Fruit fly (Drosophila melanogaster) whole organism, embryonic: ENCODE measurements around the gene Polr3G.

ENCODE experiments used
- CG10366 ChIP-seq: fragments of 200-800 bp; sonication (Bioruptor generic); IDR thresholded peaks from 2 replicates; pipeline ENCODE4 v1.3.6; 2022; ENCODE audit warnings: missing biosample characterization, missing genetic modification characterization
- CG11247 ChIP-seq: fragments of 200-800 bp; sonication (Bioruptor generic); IDR thresholded peaks from 2 replicates; pipeline ENCODE4 v1.3.6; 2022; ENCODE audit warnings: missing biosample characterization, missing genetic modification characterization
- CG11456 ChIP-seq: fragments of 200-800 bp; sonication (Bioruptor generic); IDR thresholded peaks from 3 replicates; pipeline ENCODE4 v1.3.6; 2022; ENCODE audit warnings: missing biosample characterization, missing genetic modification characterization
- CG11560 ChIP-seq: fragments of 200-800 bp; sonication (Bioruptor generic); IDR thresholded peaks from 3 replicates; pipeline ENCODE4 v1.3.6; 2022; ENCODE audit warnings: missing biosample characterization, missing genetic modification characterization
- CG12391 ChIP-seq: fragments of 200-800 bp; sonication (Bioruptor generic); optimal IDR thresholded peaks from 3 replicates; lab custom pipeline; 2018; ENCODE audit warnings: missing biosample characterization, mild to moderate bottlenecking, missing genetic modification characterization, moderate library complexity
- CG13894 ChIP-seq: fragments of 200-800 bp; sonication (Bioruptor generic); optimal IDR thresholded peaks from 3 replicates; lab custom pipeline; 2018; ENCODE audit warnings: missing biosample characterization, mild to moderate bottlenecking, missing genetic modification characterization, moderate library complexity
- CG15073 ChIP-seq: fragments of 200-800 bp; sonication (Bioruptor generic); optimal IDR thresholded peaks from 2 replicates; lab custom pipeline; 2016; ENCODE audit warnings: missing biosample characterization, missing genetic modification characterization
- CG15514 ChIP-seq: fragments of 200-800 bp; sonication (Bioruptor generic); optimal IDR thresholded peaks from 3 replicates; lab custom pipeline; 2017; ENCODE audit warnings: missing biosample characterization, missing genetic modification characterization, mild to moderate bottlenecking, moderate library complexity, missing genetic modification reagents
- CG17568 ChIP-seq: fragments of 200-800 bp; sonication (Bioruptor generic); optimal IDR thresholded peaks from 2 replicates; lab custom pipeline; 2018; ENCODE audit warnings: missing biosample characterization, mild to moderate bottlenecking, missing genetic modification characterization, moderate library complexity
- CG18599 ChIP-seq: fragments of 200-800 bp; sonication (Bioruptor generic); optimal IDR thresholded peaks from 3 replicates; lab custom pipeline; 2017; ENCODE audit warnings: missing biosample characterization, missing genetic modification characterization, mild to moderate bottlenecking, moderate library complexity, missing genetic modification reagents
- CG2120 ChIP-seq: fragments of 200-800 bp; sonication (Bioruptor generic); optimal IDR thresholded peaks from 3 replicates; lab custom pipeline; 2016; ENCODE audit warnings: missing biosample characterization, missing genetic modification characterization
- CG34224 ChIP-seq: fragments of 200-800 bp; sonication (Bioruptor generic); IDR thresholded peaks from 3 replicates; pipeline ENCODE4 v1.3.6; 2022; ENCODE audit warnings: missing biosample characterization, missing genetic modification characterization; ENCODE audit not compliant: partially characterized antibody
- CG3838 ChIP-seq: fragments of 200-800 bp; sonication (Bioruptor generic); optimal IDR thresholded peaks from 3 replicates; lab custom pipeline; 2016; ENCODE audit warnings: missing biosample characterization, missing genetic modification characterization
- CG3995 ChIP-seq: fragments of 200-800 bp; sonication (Bioruptor generic); optimal IDR thresholded peaks from 3 replicates; lab custom pipeline; 2016; ENCODE audit warnings: missing biosample characterization, missing genetic modification characterization
- CG42726 ChIP-seq: fragments of 200-800 bp; sonication (Bioruptor generic); IDR thresholded peaks from 2 replicates; pipeline ENCODE4 v1.3.6; 2022; ENCODE audit warnings: missing biosample characterization, missing genetic modification characterization; ENCODE audit not compliant: partially characterized antibody
- CG4282 ChIP-seq: fragments of 200-800 bp; sonication (Bioruptor generic); optimal IDR thresholded peaks from 2 replicates; lab custom pipeline; 2016; ENCODE audit warnings: missing biosample characterization, missing genetic modification characterization
- CG6175 ChIP-seq: fragments of 200-800 bp; sonication (Bioruptor generic); IDR thresholded peaks from 3 replicates; pipeline ENCODE4 v1.3.6; 2022; ENCODE audit warnings: missing biosample characterization, missing genetic modification characterization
- CG7839 ChIP-seq: fragments of 200-800 bp; sonication (Bioruptor generic); optimal IDR thresholded peaks from 3 replicates; lab custom pipeline; 2018; ENCODE audit warnings: missing biosample characterization, mild to moderate bottlenecking, missing genetic modification characterization, moderate library complexity
- CG8388 ChIP-seq: fragments of 200-800 bp; sonication (Bioruptor generic); optimal IDR thresholded peaks from 2 replicates; lab custom pipeline; 2019; ENCODE audit warnings: missing biosample characterization, mild to moderate bottlenecking, missing genetic modification characterization, moderate library complexity
- CHES-1-like ChIP-seq: fragments of 200-800 bp; sonication (Bioruptor generic); optimal IDR thresholded peaks from 2 replicates; lab custom pipeline; 2016; ENCODE audit warnings: missing biosample characterization, missing genetic modification characterization
- Dfd ChIP-seq, 2 experiments: fragments of >200 bp; optimal IDR thresholded peaks; 2 replicates each; lab custom pipeline; 2017; ENCODE audit warnings: missing biosample characterization in 2 of 2, missing genetic modification characterization in 2 of 2
- Dip2 ChIP-seq: fragments of 200-800 bp; sonication (Bioruptor generic); IDR thresholded peaks from 2 replicates; pipeline ENCODE4 v1.3.6; 2022; ENCODE audit warnings: missing biosample characterization, missing genetic modification characterization
- Ets65A ChIP-seq: fragments of 200-800 bp; sonication (Bioruptor generic); peaks from one replicate; lab custom pipeline; 2016; ENCODE audit warnings: missing biosample characterization, missing genetic modification characterization
- Ets97D ChIP-seq: fragments of 200-800 bp; sonication (Bioruptor generic); optimal IDR thresholded peaks from 3 replicates; lab custom pipeline; 2016; ENCODE audit warnings: missing biosample characterization, missing genetic modification characterization
- Gsc ChIP-seq: fragments of 200-800 bp; sonication (Bioruptor generic); IDR thresholded peaks from 2 replicates; pipeline ENCODE4 v1.3.6; 2022; ENCODE audit warnings: missing biosample characterization, missing genetic modification characterization
- HHEX ChIP-seq: fragments of 200-800 bp; sonication (Bioruptor generic); optimal IDR thresholded peaks from 3 replicates; lab custom pipeline; 2017; ENCODE audit warnings: missing biosample characterization, mild to moderate bottlenecking, missing genetic modification characterization, missing genetic modification reagents
- YL-1 ChIP-seq: fragments of 200-800 bp; sonication (Bioruptor generic); optimal IDR thresholded peaks from 3 replicates; lab custom pipeline; 2017; ENCODE audit warnings: missing biosample characterization, mild to moderate bottlenecking, missing genetic modification characterization
- al ChIP-seq: fragments of 200-800 bp; sonication (Bioruptor generic); IDR thresholded peaks from 2 replicates; pipeline ENCODE4 v1.3.6; 2022; ENCODE audit warnings: missing biosample characterization, missing genetic modification characterization
- ap ChIP-seq: fragments of 200-800 bp; sonication (Bioruptor generic); IDR thresholded peaks from 2 replicates; pipeline ENCODE4 v1.3.6; 2022; ENCODE audit warnings: missing biosample characterization, missing genetic modification characterization
- bbx ChIP-seq: fragments of 200-800 bp; sonication (Bioruptor generic); IDR thresholded peaks from 2 replicates; pipeline ENCODE4 v1.3.6; 2022; ENCODE audit warnings: missing biosample characterization, missing genetic modification characterization; ENCODE audit not compliant: partially characterized antibody
- chinmo ChIP-seq: fragments of 200-800 bp; sonication (Bioruptor generic); IDR thresholded peaks from 4 replicates; pipeline ENCODE4 v1.3.6; 2022; ENCODE audit warnings: missing biosample characterization, missing genetic modification characterization; ENCODE audit not compliant: partially characterized antibody
- corto ChIP-seq: fragments of 200-800 bp; sonication (Bioruptor generic); optimal IDR thresholded peaks from 2 replicates; lab custom pipeline; 2016; ENCODE audit warnings: missing biosample characterization, mild to moderate bottlenecking, missing genetic modification characterization, moderate library complexity
- crc ChIP-seq: fragments of 200-800 bp; sonication (Bioruptor generic); optimal IDR thresholded peaks from 2 replicates; lab custom pipeline; 2016; ENCODE audit warnings: missing biosample characterization, missing genetic modification characterization
- crol ChIP-seq: fragments of 200-800 bp; sonication (Bioruptor generic); IDR thresholded peaks from 2 replicates; pipeline ENCODE4 v1.3.6; 2022; ENCODE audit warnings: missing biosample characterization, missing genetic modification characterization
- dimm ChIP-seq: fragments of 200-800 bp; sonication (Bioruptor generic); IDR thresholded peaks from 2 replicates; pipeline ENCODE4 v1.3.6; 2022; ENCODE audit warnings: missing biosample characterization, missing genetic modification characterization
- en ChIP-seq: fragments of 200-800 bp; sonication (Bioruptor generic); optimal IDR thresholded peaks from 2 replicates; lab custom pipeline; 2016; ENCODE audit warnings: missing biosample characterization, missing genetic modification characterization
- gce ChIP-seq: fragments of 200-800 bp; sonication (Bioruptor generic); IDR thresholded peaks from 3 replicates; pipeline ENCODE4 v1.3.6; 2022; ENCODE audit warnings: missing biosample characterization, missing genetic modification characterization
- gfzf ChIP-seq: fragments of 200-800 bp; sonication (Bioruptor generic); optimal IDR thresholded peaks from 2 replicates; lab custom pipeline; 2016; ENCODE audit warnings: missing biosample characterization, mild to moderate bottlenecking, missing genetic modification characterization, moderate library complexity
- insv ChIP-seq, 2 experiments: fragments of 200-800 bp; sonication (Bioruptor generic); optimal IDR thresholded peaks; 3 replicates each; lab custom pipeline; 2016 to 2018; ENCODE audit warnings: missing biosample characterization in 2 of 2, missing genetic modification characterization in 2 of 2
- pita ChIP-seq: fragments of 200-800 bp; sonication (Bioruptor generic); optimal IDR thresholded peaks from 2 replicates; lab custom pipeline; 2017; ENCODE audit warnings: missing biosample characterization, mild to moderate bottlenecking, missing genetic modification characterization
- row ChIP-seq: fragments of 200-800 bp; sonication (Bioruptor generic); IDR thresholded peaks from 3 replicates; pipeline ENCODE4 v1.3.6; 2022; ENCODE audit warnings: missing biosample characterization, missing genetic modification characterization
- schlank ChIP-seq: fragments of 200-800 bp; sonication (Bioruptor generic); optimal IDR thresholded peaks from 2 replicates; lab custom pipeline; 2018; ENCODE audit warnings: missing biosample characterization, mild to moderate bottlenecking, missing genetic modification characterization
- sens ChIP-seq: fragments of 200-800 bp; sonication (Bioruptor generic); peaks from one replicate; lab custom pipeline; 2016; ENCODE audit warnings: missing biosample characterization, missing genetic modification characterization
- sr ChIP-seq: fragments of 200-800 bp; sonication (Bioruptor generic); IDR thresholded peaks from 3 replicates; pipeline ENCODE4 v1.3.6; 2022; ENCODE audit warnings: missing biosample characterization, missing genetic modification characterization
- stwl ChIP-seq: fragments of 200-800 bp; sonication (Bioruptor generic); optimal IDR thresholded peaks from 3 replicates; lab custom pipeline; 2018; ENCODE audit warnings: missing biosample characterization, mild to moderate bottlenecking, missing genetic modification characterization, moderate library complexity
- tll ChIP-seq, 2 experiments: fragments of 200-800 bp in 1 of 2; fragments of >200 bp in 1 of 2; sonication (Bioruptor generic) in 1 of 2; optimal IDR thresholded peaks; 2 replicates each; lab custom pipeline; 2017 to 2019; ENCODE audit warnings: missing biosample characterization in 2 of 2, missing genetic modification characterization in 2 of 2, mild to moderate bottlenecking in 1 of 2, moderate library complexity in 1 of 2
- ttk ChIP-seq: fragments of 200-800 bp; sonication (Bioruptor generic); IDR thresholded peaks from 2 replicates; pipeline ENCODE4 v2.1.2; 2022; ENCODE audit warnings: missing biosample characterization, missing genetic modification characterization
- unpg ChIP-seq: fragments of 200-800 bp; sonication (Bioruptor generic); optimal IDR thresholded peaks from 3 replicates; lab custom pipeline; 2018; ENCODE audit warnings: missing biosample characterization, mild to moderate bottlenecking, missing genetic modification characterization, moderate library complexity
- wek ChIP-seq: fragments of 200-800 bp; sonication (Bioruptor generic); optimal IDR thresholded peaks from 3 replicates; lab custom pipeline; 2018; ENCODE audit warnings: missing biosample characterization, mild to moderate bottlenecking, missing genetic modification characterization, moderate library complexity

The Polr3G gene

dm6 chr3L:17402399-17402798, 24.5 kb downstream of the Polr3G start:
- TF ChIP-seq Gsc (GFP tag; lab: Robert Waterston, UW) (no peak), CG7839 (no peak), CG3995 (GFP tag; lab: Kevin White, UChicago) (no peak), dimm (GFP tag; lab: Robert Waterston, UW) (0 out of 2 replicates have a peak, but pooled peaks have one; percentile 12), CG15514 (GFP tag; lab: Kevin White, UChicago) (no peak), Ets65A (GFP tag; lab: Kevin White, UChicago) (peak; percentile 91), CG8388 (GFP tag; lab: Kevin White, UChicago) (peak; percentile 65)

- TF ChIP-seq Dfd (GFP tag; optimal IDR thresholded peaks at IDR 0.05; lab: Kevin White, UChicago) (no peak), sens (GFP tag; lab: Kevin White, UChicago) (no peak), ap (GFP tag; lab: Robert Waterston, UW) (no peak), CG18599 (GFP tag; lab: Kevin White, UChicago) (no peak), CG15073 (GFP tag; lab: Kevin White, UChicago) (no peak), CG4282 (GFP tag; lab: Kevin White, UChicago) (no peak), bbx (GFP tag; lab: Robert Waterston, UW) (no peak), CG2120 (GFP tag; lab: Kevin White, UChicago) (no peak), ttk (no peak), crc (GFP tag; lab: Kevin White, UChicago) (no peak), CG7839 (no peak), schlank (tag; lab: Kevin White, UChicago) (no peak), unpg (no peak), pita (no peak), dimm (GFP tag; lab: Robert Waterston, UW) (no peak), en (GFP tag; lab: Kevin White, UChicago) (no peak), al (GFP tag; lab: Robert Waterston, UW) (no peak), CHES-1-like (GFP tag; lab: Kevin White, UChicago) (no peak), corto (no peak), Ets65A (GFP tag; lab: Kevin White, UChicago) (peak; percentile 83), CG11560 (no peak), crol (GFP tag; lab: Robert Waterston, UW) (peak; percentile 34; the same call in 1 of the 2 replicates), CG10366 (no peak), sr (GFP tag; lab: Robert Waterston, UW) (0 out of 3 replicates have a peak, but pooled peaks have one; percentile 9), CG3838 (GFP tag; lab: Kevin White, UChicago) (no peak), insv (GFP tag; optimal IDR thresholded peaks at IDR 0.05; lab: Kevin White, UChicago) (no peak), CG13894 (no peak), wek (GFP tag; lab: Kevin White, UChicago) (no peak), CG34224 (GFP tag; lab: Robert Waterston, UW) (no peak), YL-1 (GFP tag; lab: Kevin White, UChicago) (no peak), HHEX (no peak), CG11247 (no peak), gfzf (no peak), stwl (no peak), chinmo (0 out of 4 replicates have a peak, but pooled peaks have one; percentile 25), gce (GFP tag; lab: Robert Waterston, UW) (no peak), tll (GFP tag; optimal IDR thresholded peaks at IDR 0.05; lab: Kevin White, UChicago) (no peak), Dip2 (GFP tag; lab: Robert Waterston, UW) (no peak), row (no peak), CG42726 (GFP tag; lab: Robert Waterston, UW) (no peak), CG11456 (GFP tag; lab: Robert Waterston, UW) (0 out of 3 replicates have a peak, but pooled peaks have one; percentile 3), CG17568 (no peak), Ets97D (GFP tag; lab: Kevin White, UChicago) (no peak), CG6175 (GFP tag; lab: Robert Waterston, UW) (0 out of 3 replicates have a peak, but pooled peaks have one; percentile 21), CG12391 (tag; lab: Kevin White, UChicago) (no peak)
These were observed 25.5 kb downstream of the Polr3G start for dm6 chr3L:17401411-17401810.
